Fruit fly (Drosophila melanogaster) whole organism, embryonic: ENCODE measurements around the gene CG10345.

Experiments
- CG10209 ChIP-seq: fragments of 200-800 bp; sonication (Bioruptor generic); optimal IDR thresholded peaks from 3 replicates; lab custom pipeline; 2017; ENCODE audit warnings: missing biosample characterization, mild to moderate bottlenecking, missing genetic modification characterization, missing genetic modification reagents
- CG10431 ChIP-seq: fragments of 200-800 bp; sonication (Bioruptor generic); optimal IDR thresholded peaks from 3 replicates; lab custom pipeline; 2018; ENCODE audit warnings: missing biosample characterization, mild to moderate bottlenecking, missing genetic modification characterization
- CG10565 ChIP-seq: fragments of 200-800 bp; sonication (Bioruptor generic); optimal IDR thresholded peaks from 3 replicates; lab custom pipeline; 2016; ENCODE audit warnings: missing biosample characterization, mild to moderate bottlenecking, missing genetic modification characterization
- CG10979 ChIP-seq: fragments of 200-800 bp; sonication (Bioruptor generic); optimal IDR thresholded peaks from 2 replicates; lab custom pipeline; 2018; ENCODE audit warnings: missing biosample characterization, mild to moderate bottlenecking, missing genetic modification characterization, moderate library complexity
- CG11723 ChIP-seq: fragments of 200-800 bp; sonication (Bioruptor generic); optimal IDR thresholded peaks from 2 replicates; lab custom pipeline; 2017; ENCODE audit warnings: missing biosample characterization, mild to moderate bottlenecking, missing genetic modification characterization
- CG12219 ChIP-seq: fragments of 200-800 bp; sonication (Bioruptor generic); optimal IDR thresholded peaks from 3 replicates; lab custom pipeline; 2018; ENCODE audit warnings: missing biosample characterization, mild to moderate bottlenecking, missing genetic modification characterization
- CG13296 ChIP-seq: fragments of 200-800 bp; sonication (Bioruptor generic); optimal IDR thresholded peaks from 3 replicates; lab custom pipeline; 2018; ENCODE audit warnings: missing biosample characterization, mild to moderate bottlenecking, missing genetic modification characterization
- CG17802 ChIP-seq: fragments of 200-800 bp; sonication (Bioruptor generic); optimal IDR thresholded peaks from 2 replicates; lab custom pipeline; 2018; ENCODE audit warnings: missing biosample characterization, mild to moderate bottlenecking, missing genetic modification characterization, moderate library complexity
- CG18476 ChIP-seq: fragments of 200-800 bp; sonication (Bioruptor generic); optimal IDR thresholded peaks from 2 replicates; lab custom pipeline; 2016; ENCODE audit warnings: missing biosample characterization, mild to moderate bottlenecking, missing genetic modification characterization
- CG18619 ChIP-seq: fragments of 200-800 bp; sonication (Bioruptor generic); optimal IDR thresholded peaks from 3 replicates; lab custom pipeline; 2017; ENCODE audit warnings: missing biosample characterization, mild to moderate bottlenecking, missing genetic modification characterization
- CG31441 ChIP-seq: fragments of 200-800 bp; sonication (Bioruptor generic); IDR thresholded peaks from 2 replicates; pipeline ENCODE4 v1.3.6; 2022; ENCODE audit warnings: missing biosample characterization, missing genetic modification characterization
- CG33213 ChIP-seq: fragments of 200-800 bp; sonication (Bioruptor generic); optimal IDR thresholded peaks from 3 replicates; lab custom pipeline; 2016; ENCODE audit warnings: missing biosample characterization, missing genetic modification characterization
- CG33557 ChIP-seq: fragments of 200-800 bp; sonication (Bioruptor generic); optimal IDR thresholded peaks from 2 replicates; lab custom pipeline; 2019; ENCODE audit warnings: missing biosample characterization, mild to moderate bottlenecking, missing genetic modification characterization, moderate library complexity
- CG34224 ChIP-seq: fragments of 200-800 bp; sonication (Bioruptor generic); IDR thresholded peaks from 3 replicates; pipeline ENCODE4 v1.3.6; 2022; ENCODE audit warnings: missing biosample characterization, missing genetic modification characterization; ENCODE audit not compliant: partially characterized antibody
- CG34376 ChIP-seq: fragments of 200-800 bp; sonication (Bioruptor generic); optimal IDR thresholded peaks from 2 replicates; lab custom pipeline; 2018; ENCODE audit warnings: missing biosample characterization, mild to moderate bottlenecking, missing genetic modification characterization
- CG4617 ChIP-seq: fragments of 200-800 bp; sonication (Bioruptor generic); optimal IDR thresholded peaks from 3 replicates; lab custom pipeline; 2016; ENCODE audit warnings: missing biosample characterization, missing genetic modification characterization, borderline replicate concordance
- CG6791 ChIP-seq: fragments of 200-800 bp; sonication (Bioruptor generic); IDR thresholded peaks from 3 replicates; pipeline ENCODE4 v1.3.6; 2022; ENCODE audit warnings: missing biosample characterization, missing genetic modification characterization; ENCODE audit not compliant: partially characterized antibody
- Doc3 ChIP-seq: fragments of 200-800 bp; sonication (Bioruptor generic); IDR thresholded peaks from 3 replicates; pipeline ENCODE4 v1.3.6; 2022; ENCODE audit warnings: missing biosample characterization, missing genetic modification characterization; ENCODE audit not compliant: partially characterized antibody
- Dref ChIP-seq: fragments of 200-800 bp; sonication (Bioruptor generic); IDR thresholded peaks from 2 replicates; pipeline ENCODE4 v1.3.6; 2022; ENCODE audit warnings: missing biosample characterization, missing genetic modification characterization
- Fer1 ChIP-seq: fragments of 200-800 bp; sonication (Bioruptor generic); optimal IDR thresholded peaks from 2 replicates; lab custom pipeline; 2017; ENCODE audit warnings: missing biosample characterization, mild to moderate bottlenecking, missing genetic modification characterization
- MBD-R2 ChIP-seq: fragments of 200-800 bp; sonication (Bioruptor generic); IDR thresholded peaks from 2 replicates; pipeline ENCODE4 v1.3.6; 2022; ENCODE audit warnings: missing biosample characterization, missing genetic modification characterization
- Mad ChIP-seq: fragments of 200-800 bp; sonication (Bioruptor generic); optimal IDR thresholded peaks from 2 replicates; lab custom pipeline; 2016; ENCODE audit warnings: missing biosample characterization, missing genetic modification characterization
- NC2β ChIP-seq: fragments of 200-800 bp; sonication (Bioruptor generic); optimal IDR thresholded peaks from 2 replicates; lab custom pipeline; 2016; ENCODE audit warnings: missing biosample characterization, missing genetic modification characterization
- Nf-YC ChIP-seq: fragments of 200-800 bp; optimal IDR thresholded peaks from 3 replicates; lab custom pipeline; 2019; ENCODE audit warnings: missing biosample characterization, mild to moderate bottlenecking, missing genetic modification characterization, moderate library complexity
- Scr ChIP-seq: fragments of 200-800 bp; sonication (Bioruptor generic); IDR thresholded peaks from 2 replicates; pipeline ENCODE4 v1.3.6; 2022; ENCODE audit warnings: missing biosample characterization, missing genetic modification characterization; ENCODE audit not compliant: partially characterized antibody
- Sin3A ChIP-seq: fragments of >200 bp; optimal IDR thresholded peaks from 2 replicates; lab custom pipeline; 2018
- Spps ChIP-seq: fragments of 200-800 bp; sonication (Bioruptor generic); optimal IDR thresholded peaks from 2 replicates; lab custom pipeline; 2018; ENCODE audit warnings: missing biosample characterization, mild to moderate bottlenecking, missing genetic modification characterization
- Vsx1 ChIP-seq: fragments of 200-800 bp; sonication (Bioruptor generic); optimal IDR thresholded peaks from 2 replicates; lab custom pipeline; 2017; ENCODE audit warnings: missing biosample characterization, mild to moderate bottlenecking, missing genetic modification characterization, missing genetic modification reagents
- az2 ChIP-seq: fragments of 200-800 bp; sonication (Bioruptor generic); optimal IDR thresholded peaks from 3 replicates; lab custom pipeline; 2016; ENCODE audit warnings: missing biosample characterization, missing genetic modification characterization
- chif ChIP-seq, 2 experiments: fragments of 200-800 bp; sonication (Bioruptor generic); optimal IDR thresholded peaks; 3 replicates each; lab custom pipeline; 2016; ENCODE audit warnings: missing biosample characterization in 2 of 2, missing genetic modification characterization in 2 of 2
- chinmo ChIP-seq: fragments of 200-800 bp; sonication (Bioruptor generic); IDR thresholded peaks from 4 replicates; pipeline ENCODE4 v1.3.6; 2022; ENCODE audit warnings: missing biosample characterization, missing genetic modification characterization; ENCODE audit not compliant: partially characterized antibody
- ci ChIP-seq: fragments of 200-800 bp; sonication (Bioruptor generic); IDR thresholded peaks from 3 replicates; pipeline ENCODE4 v1.3.6; 2022; ENCODE audit warnings: missing biosample characterization, missing genetic modification characterization
- disco-r ChIP-seq: fragments of 200-800 bp; sonication (Bioruptor generic); optimal IDR thresholded peaks from 2 replicates; lab custom pipeline; 2016; ENCODE audit warnings: missing biosample characterization, missing genetic modification characterization
- ham ChIP-seq: fragments of 200-800 bp; sonication (Bioruptor generic); IDR thresholded peaks from 2 replicates; pipeline ENCODE4 v1.3.6; 2022; ENCODE audit warnings: missing biosample characterization, missing genetic modification characterization
- hb ChIP-seq: fragments of 200-800 bp; sonication (Bioruptor generic); IDR thresholded peaks from 3 replicates; pipeline ENCODE4 v1.3.6; 2022; ENCODE audit warnings: missing biosample characterization, missing genetic modification characterization; ENCODE audit not compliant: partially characterized antibody
- inv ChIP-seq: fragments of 200-800 bp; sonication (Bioruptor generic); IDR thresholded peaks from 2 replicates; pipeline ENCODE4 v1.3.6; 2022; ENCODE audit warnings: missing biosample characterization, missing genetic modification characterization; ENCODE audit not compliant: partially characterized antibody
- klu ChIP-seq: fragments of 200-800 bp; sonication (Bioruptor generic); IDR thresholded peaks from 2 replicates; pipeline ENCODE4 v1.3.6; 2022; ENCODE audit warnings: missing biosample characterization, missing genetic modification characterization
- mld ChIP-seq: fragments of 200-800 bp; sonication (Bioruptor generic); IDR thresholded peaks from 3 replicates; pipeline ENCODE4 v1.3.6; 2022; ENCODE audit warnings: missing biosample characterization, missing genetic modification characterization; ENCODE audit not compliant: partially characterized antibody
- nerfin-1 ChIP-seq: fragments of 200-800 bp; sonication (Bioruptor generic); optimal IDR thresholded peaks from 3 replicates; lab custom pipeline; 2019; ENCODE audit warnings: missing biosample characterization, mild to moderate bottlenecking, missing genetic modification characterization, moderate library complexity
- nerfin-2 ChIP-seq: fragments of 200-800 bp; sonication (Bioruptor generic); IDR thresholded peaks from 2 replicates; pipeline ENCODE4 v1.3.6; 2022; ENCODE audit warnings: missing biosample characterization, missing genetic modification characterization; ENCODE audit not compliant: partially characterized antibody
- p53 ChIP-seq: fragments of 200-800 bp; sonication (Bioruptor generic); optimal IDR thresholded peaks from 2 replicates; lab custom pipeline; 2016; ENCODE audit warnings: missing biosample characterization, missing genetic modification characterization
- pho ChIP-seq: fragments of 200-800 bp; sonication (Bioruptor generic); optimal IDR thresholded peaks from 2 replicates; lab custom pipeline; 2016; ENCODE audit warnings: missing biosample characterization, missing genetic modification characterization
- ranshi ChIP-seq: fragments of 200-800 bp; sonication (Bioruptor generic); IDR thresholded peaks from 2 replicates; pipeline ENCODE4 v1.3.6; 2022; ENCODE audit warnings: missing biosample characterization, missing genetic modification characterization
- schlank ChIP-seq: fragments of 200-800 bp; sonication (Bioruptor generic); optimal IDR thresholded peaks from 2 replicates; lab custom pipeline; 2018; ENCODE audit warnings: missing biosample characterization, mild to moderate bottlenecking, missing genetic modification characterization
- sens ChIP-seq: fragments of 200-800 bp; sonication (Bioruptor generic); peaks from one replicate; lab custom pipeline; 2016; ENCODE audit warnings: missing biosample characterization, missing genetic modification characterization
- sna ChIP-seq: fragments of 200-800 bp; sonication (Bioruptor generic); IDR thresholded peaks from 2 replicates; pipeline ENCODE4 v1.3.6; 2022; ENCODE audit warnings: missing biosample characterization, missing genetic modification characterization; ENCODE audit not compliant: partially characterized antibody
- tll ChIP-seq, 2 experiments: fragments of 200-800 bp in 1 of 2; fragments of >200 bp in 1 of 2; sonication (Bioruptor generic) in 1 of 2; optimal IDR thresholded peaks; 2 replicates each; lab custom pipeline; 2017 to 2019; ENCODE audit warnings: missing biosample characterization in 2 of 2, missing genetic modification characterization in 2 of 2, mild to moderate bottlenecking in 1 of 2, moderate library complexity in 1 of 2
- vnd ChIP-seq: fragments of 200-800 bp; sonication (Bioruptor generic); IDR thresholded peaks from 3 replicates; pipeline ENCODE4 v1.3.6; 2022; ENCODE audit warnings: missing biosample characterization, missing genetic modification characterization; ENCODE audit not compliant: partially characterized antibody
- wek ChIP-seq: fragments of 200-800 bp; sonication (Bioruptor generic); optimal IDR thresholded peaks from 3 replicates; lab custom pipeline; 2018; ENCODE audit warnings: missing biosample characterization, mild to moderate bottlenecking, missing genetic modification characterization, moderate library complexity

Gene CG10345

DNA sequence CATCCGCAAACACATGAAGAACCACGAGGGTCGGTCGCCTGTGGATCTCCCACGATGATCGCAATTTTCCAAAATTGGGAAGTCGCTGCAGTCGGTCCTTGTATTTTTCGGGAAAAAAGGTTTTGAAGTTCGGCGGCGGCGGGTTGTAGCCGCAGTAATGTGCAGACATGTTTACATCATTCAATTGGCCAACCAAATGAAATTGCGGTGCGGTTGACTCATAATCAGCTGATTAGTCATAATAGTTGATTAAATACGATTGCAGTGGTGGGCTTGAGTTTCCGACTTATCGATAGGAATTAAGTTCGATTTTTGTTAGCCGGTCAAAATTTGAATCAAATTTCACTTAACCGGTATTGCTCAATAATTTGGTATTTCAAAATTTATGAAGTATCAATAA is 47.4 kb upstream of the CG10345 start, which contains the start of gene CG14907 (continued):
- TF ChIP-seq nerfin-2 (GFP tag; lab: Robert Waterston, UW) (peak; percentile 65), schlank (no peak), CG10209 (no peak), Mad (no peak), CG31441 (GFP tag; lab: Robert Waterston, UW) (no peak), disco-r (no peak), vnd (peak; percentile 34; the same call in 1 of the 3 replicates), chinmo (GFP tag; lab: Robert Waterston, UW) (peak; percentile 74; the same call in 2 of the 4 replicates), nerfin-1 (no peak), hb (GFP tag; lab: Robert Waterston, UW) (no peak), ranshi (no peak), klu (GFP tag; lab: Robert Waterston, UW) (no peak), Spps (tag; lab: Kevin White, UChicago) (no peak), CG34376 (GFP tag; lab: Kevin White, UChicago) (peak; percentile 44), CG12219 (GFP tag; lab: Kevin White, UChicago) (no peak), Nf-YC (tag; lab: Kevin White, UChicago) (peak; percentile 42), Doc3 (GFP tag; lab: Robert Waterston, UW) (peak; percentile 55; the same call in 2 of the 3 replicates), CG10431 (no peak), tll (GFP tag; optimal IDR thresholded peaks at IDR 0.05; lab: Kevin White, UChicago) (no peak), CG18476 (no peak), sens (GFP tag; lab: Kevin White, UChicago) (peak; percentile 67), wek (GFP tag; lab: Kevin White, UChicago) (no peak), sna (peak; percentile 75), CG4617 (no peak), ham (GFP tag; lab: Robert Waterston, UW) (no peak), pho (GFP tag; lab: Kevin White, UChicago) (no peak), CG18619 (GFP tag; lab: Kevin White, UChicago) (no peak), Fer1 (GFP tag; lab: Kevin White, UChicago) (peak; percentile 46), chif (GFP tag; optimal IDR thresholded peaks at IDR 0.05; lab: Kevin White, UChicago) (no peak), inv (GFP tag; lab: Robert Waterston, UW) (0 out of 2 replicates have a peak, but pooled peaks have one; percentile 15), CG11723 (GFP tag; lab: Kevin White, UChicago) (no peak), CG13296 (GFP tag; lab: Kevin White, UChicago) (peak; percentile 5), Sin3A (no peak), Vsx1 (GFP tag; lab: Kevin White, UChicago) (no peak), CG17802 (peak; percentile 32), Scr (GFP tag; lab: Robert Waterston, UW) (peak; percentile 61), CG34224 (peak; percentile 69), Dref (GFP tag; lab: Robert Waterston, UW) (peak; percentile 76), CG10565 (no peak), mld (peak; percentile 44; the same call in 1 of the 3 replicates), MBD-R2 (GFP tag; lab: Robert Waterston, UW) (peak; percentile 68), p53 (GFP tag; lab: Kevin White, UChicago) (no peak), CG33557 (no peak), ci (0 out of 3 replicates have a peak, but pooled peaks have one; percentile 9), CG6791 (GFP tag; lab: Robert Waterston, UW) (peak; percentile 68; the same call in 2 of the 3 replicates), CG33213 (GFP tag; lab: Kevin White, UChicago) (no peak), CG10979 (tag; lab: Kevin White, UChicago) (no peak), NC2β (GFP tag; lab: Kevin White, UChicago) (no peak), az2 (GFP tag; lab: Kevin White, UChicago) (no peak)
